Fruit fly (Drosophila melanogaster) whole organism, embryonic: ENCODE results near the gene Ankrd49.

Experiments
- CG4617 ChIP-seq: fragments of 200-800 bp; sonication (Bioruptor generic); optimal IDR thresholded peaks from 3 replicates; lab custom pipeline; 2016; ENCODE audit warnings: missing biosample characterization, missing genetic modification characterization, borderline replicate concordance
- CG4854 ChIP-seq: fragments of 200-800 bp; sonication (Bioruptor generic); optimal IDR thresholded peaks from 2 replicates; lab custom pipeline; 2016; ENCODE audit warnings: missing biosample characterization, missing genetic modification characterization, inconsistent platforms
- CG7745 ChIP-seq: fragments of 200-800 bp; sonication (Bioruptor generic); optimal IDR thresholded peaks from 2 replicates; lab custom pipeline; 2018; ENCODE audit warnings: missing biosample characterization, mild to moderate bottlenecking, missing genetic modification characterization, moderate library complexity
- CHES-1-like ChIP-seq: fragments of 200-800 bp; sonication (Bioruptor generic); optimal IDR thresholded peaks from 2 replicates; lab custom pipeline; 2016; ENCODE audit warnings: missing biosample characterization, missing genetic modification characterization
- Neu2 ChIP-seq: fragments of 200-800 bp; sonication (Bioruptor generic); optimal IDR thresholded peaks from 3 replicates; lab custom pipeline; 2016; ENCODE audit warnings: missing biosample characterization, missing genetic modification characterization, borderline replicate concordance
- Optix ChIP-seq: fragments of 200-800 bp; sonication (Bioruptor generic); IDR thresholded peaks from 3 replicates; pipeline ENCODE4 v1.3.6; 2022; ENCODE audit warnings: missing biosample characterization, missing genetic modification characterization
- danr ChIP-seq: fragments of 200-800 bp; sonication (Bioruptor generic); IDR thresholded peaks from 2 replicates; pipeline ENCODE4 v1.3.6; 2022; ENCODE audit warnings: missing biosample characterization, missing genetic modification characterization
- kah ChIP-seq: fragments of 200-800 bp; sonication (Bioruptor generic); optimal IDR thresholded peaks from 2 replicates; lab custom pipeline; 2018; ENCODE audit warnings: missing biosample characterization, mild to moderate bottlenecking, missing genetic modification characterization
- lab ChIP-seq: fragments of 200-800 bp; sonication (Bioruptor generic); optimal IDR thresholded peaks from 3 replicates; lab custom pipeline; 2017; ENCODE audit warnings: missing biosample characterization, missing genetic modification characterization, mild to moderate bottlenecking, moderate library complexity, missing genetic modification reagents
- nom ChIP-seq: fragments of 200-800 bp; sonication (Bioruptor generic); optimal IDR thresholded peaks from 2 replicates; lab custom pipeline; 2017; ENCODE audit warnings: missing biosample characterization, missing genetic modification characterization, mild to moderate bottlenecking, moderate library complexity, missing genetic modification reagents
- pho ChIP-seq: fragments of 200-800 bp; sonication (Bioruptor generic); optimal IDR thresholded peaks from 2 replicates; lab custom pipeline; 2016; ENCODE audit warnings: missing biosample characterization, missing genetic modification characterization
- zen2 ChIP-seq: fragments of 200-800 bp; sonication (Bioruptor generic); IDR thresholded peaks from 3 replicates; pipeline ENCODE4 v1.3.6; 2022; ENCODE audit warnings: missing biosample characterization, missing genetic modification characterization; ENCODE audit not compliant: partially characterized antibody

DNA sequence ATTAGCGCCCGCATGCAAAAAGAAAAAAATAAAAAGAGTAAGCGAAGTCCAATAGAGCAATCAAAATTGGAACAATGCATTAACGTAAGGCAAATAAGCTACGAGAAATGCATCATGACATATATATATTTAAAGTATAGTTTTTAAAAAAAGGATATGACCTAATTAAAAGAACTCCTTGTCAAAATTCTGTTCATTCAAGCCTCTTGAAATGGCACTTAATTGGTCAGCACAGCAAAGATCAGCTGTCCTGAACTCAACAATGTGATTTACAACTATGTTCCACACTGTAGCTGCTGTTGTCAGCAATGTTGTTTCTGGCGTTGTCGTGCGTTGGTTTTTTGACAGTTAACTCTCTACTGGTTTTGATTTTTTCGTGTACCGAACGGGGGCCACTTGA, 5.4 kb downstream of the Ankrd49 start:
- TF ChIP-seq pho (GFP tag; lab: Kevin White, UChicago) (no peak), CG4854 (GFP tag; lab: Kevin White, UChicago) (no peak), CHES-1-like (GFP tag; lab: Kevin White, UChicago) (no peak), lab (no peak), zen2 (no peak), Neu2 (GFP tag; lab: Kevin White, UChicago) (no peak), danr (no peak), Optix (GFP tag; lab: Robert Waterston, UW) (no peak), kah (GFP tag; lab: Kevin White, UChicago) (no peak), nom (GFP tag; lab: Kevin White, UChicago) (no peak), CG4617 (GFP tag; lab: Kevin White, UChicago) (no peak), CG7745 (no peak)
